Worm (Caenorhabditis elegans) whole organism, L4 larva: ENCODE results near the gene F21C10.9.

ENCODE experiments used
- T20F7.1 ChIP-seq: fragments of 200-800 bp; sonication (Bioruptor generic); optimal IDR thresholded peaks from 2 replicates; lab custom pipeline; 2018; ENCODE audit warnings: mild to moderate bottlenecking, missing genetic modification characterization, missing compliant biosample characterization
- Y105C5A.15 ChIP-seq: fragments of 200-800 bp; sonication (Bioruptor generic); IDR thresholded peaks from 2 replicates; pipeline ENCODE4 v1.3.6; 2022; ENCODE audit warnings: missing genetic modification characterization, missing compliant biosample characterization
- Y5F2A.4 ChIP-seq: fragments of 200-800 bp; sonication (Bioruptor generic); optimal IDR thresholded peaks from 2 replicates; lab custom pipeline; 2018; ENCODE audit warnings: mild to moderate bottlenecking, missing genetic modification characterization, missing compliant biosample characterization
- ZK546.5 ChIP-seq, 2 experiments: sonication (generic microtip); optimal IDR thresholded peaks; 2 replicates each; lab custom pipeline; 2017; ENCODE audit warnings: missing biosample characterization in 2 of 2, missing genetic modification characterization in 2 of 2
- ama-1 ChIP-seq: fragments of 150-350 bp; optimal IDR thresholded peaks from 2 replicates; lab custom pipeline; 2014; ENCODE audit warnings: inconsistent platforms, mixed read lengths
- ceh-28 ChIP-seq: fragments of 150-350 bp; optimal IDR thresholded peaks from 2 replicates; lab custom pipeline; 2014; ENCODE audit warnings: missing biosample characterization, missing genetic modification reagents, missing genetic modification characterization
- ceh-32 ChIP-seq: sonication (generic microtip); optimal IDR thresholded peaks from 2 replicates; lab custom pipeline; 2016; ENCODE audit warnings: mild to moderate bottlenecking, missing genetic modification characterization, missing compliant biosample characterization; ENCODE audit not compliant: poor library complexity
- ceh-44 ChIP-seq: fragments of 200-800 bp; sonication (Bioruptor generic); IDR thresholded peaks from 2 replicates; pipeline ENCODE4 v1.3.6; 2022; ENCODE audit warnings: missing genetic modification reagents, missing genetic modification characterization, missing compliant biosample characterization
- ceh-62 ChIP-seq: sonication (generic microtip); optimal IDR thresholded peaks from 2 replicates; lab custom pipeline; 2017; ENCODE audit warnings: missing biosample characterization, missing genetic modification characterization
- ceh-82 ChIP-seq: sonication (generic microtip); optimal IDR thresholded peaks from 2 replicates; lab custom pipeline; 2017; ENCODE audit warnings: missing biosample characterization, missing genetic modification characterization
- ctbp-1 ChIP-seq: fragments of 200-800 bp; sonication (Bioruptor generic); IDR thresholded peaks from 2 replicates; pipeline ENCODE4 v1.3.6; 2022; ENCODE audit warnings: missing genetic modification reagents, missing genetic modification characterization, missing compliant biosample characterization
- daf-16 ChIP-seq, 3 experiments: sonication (generic microtip); optimal IDR thresholded peaks; 2 replicates each; lab custom pipeline; 2016 to 2017; ENCODE audit warnings: missing genetic modification characterization in 3 of 3, missing genetic modification reagents in 3 of 3, mild to moderate bottlenecking in 2 of 3, missing compliant biosample characterization in 2 of 3, missing biosample characterization in 1 of 3, moderate library complexity in 1 of 3
- daf-19 ChIP-seq: fragments of 200-800 bp; sonication (Bioruptor generic); conservative IDR thresholded peaks from 2 replicates; pipeline ENCODE4 v1.3.6; 2022; ENCODE audit warnings: missing genetic modification characterization, missing compliant biosample characterization
- daf-8 ChIP-seq: fragments of 200-800 bp; sonication (Bioruptor generic); IDR thresholded peaks from 2 replicates; pipeline ENCODE4 v1.3.6; 2022; ENCODE audit warnings: missing genetic modification characterization, missing compliant biosample characterization
- dmd-9 ChIP-seq: fragments of 200-800 bp; sonication (Bioruptor generic); IDR thresholded peaks from 2 replicates; pipeline ENCODE4 v1.3.6; 2022; ENCODE audit warnings: missing genetic modification reagents, missing genetic modification characterization, missing compliant biosample characterization
- dpl-1 ChIP-seq: fragments of 150-350 bp; optimal IDR thresholded peaks from 2 replicates; lab custom pipeline; 2014; ENCODE audit warnings: missing biosample characterization, missing genetic modification reagents, missing genetic modification characterization
- duxl-1 ChIP-seq: sonication (generic microtip); optimal IDR thresholded peaks from 2 replicates; lab custom pipeline; 2016; ENCODE audit warnings: mild to moderate bottlenecking, missing genetic modification characterization, moderate library complexity, missing compliant biosample characterization; ENCODE audit not compliant: poor library complexity
- egl-27 ChIP-seq: sonication (generic microtip); optimal IDR thresholded peaks from 3 replicates; lab custom pipeline; 2017; ENCODE audit warnings: missing biosample characterization, missing genetic modification reagents, missing genetic modification characterization
- fos-1 ChIP-seq: fragments of 150-350 bp; optimal IDR thresholded peaks from 2 replicates; lab custom pipeline; 2014; ENCODE audit warnings: missing biosample characterization, missing genetic modification characterization
- gei-8 ChIP-seq: fragments of 200-800 bp; sonication (Bioruptor generic); optimal IDR thresholded peaks from 2 replicates; lab custom pipeline; 2018; ENCODE audit warnings: mild to moderate bottlenecking, missing genetic modification characterization, missing compliant biosample characterization
- hlh-30 ChIP-seq: sonication (generic microtip); optimal IDR thresholded peaks from 2 replicates; lab custom pipeline; 2017; ENCODE audit warnings: antibody characterized with exemption, mild to moderate bottlenecking, missing genetic modification characterization, missing compliant biosample characterization; ENCODE audit not compliant: insufficient read depth
- lim-7 ChIP-seq: fragments of 200-800 bp; sonication (Bioruptor generic); IDR thresholded peaks from 2 replicates; pipeline ENCODE4 v1.3.6; 2022; ENCODE audit warnings: missing genetic modification characterization, missing compliant biosample characterization
- lin-1 ChIP-seq: fragments of 200-800 bp; sonication (Bioruptor generic); IDR thresholded peaks from 2 replicates; pipeline ENCODE4 v1.3.6; 2022; ENCODE audit warnings: missing genetic modification reagents, missing genetic modification characterization, missing compliant biosample characterization
- lin-15B ChIP-seq: fragments of 150-350 bp; sonication (generic microtip); optimal IDR thresholded peaks from 3 replicates; lab custom pipeline; 2014; ENCODE audit warnings: missing biosample characterization, missing genetic modification characterization
- lin-29 ChIP-seq: fragments of 200-800 bp; sonication (Bioruptor generic); IDR thresholded peaks from 2 replicates; pipeline ENCODE4 v1.3.6; 2022; ENCODE audit warnings: missing genetic modification reagents, missing genetic modification characterization, missing compliant biosample characterization
- lin-39 ChIP-seq: fragments of 150-350 bp; optimal IDR thresholded peaks from 2 replicates; lab custom pipeline; 2014; ENCODE audit warnings: missing biosample characterization, missing genetic modification reagents, missing genetic modification characterization
- madf-5 ChIP-seq, 2 experiments: fragments of 200-800 bp; sonication (Bioruptor generic); IDR thresholded peaks; 2 replicates each; pipeline ENCODE4 v1.3.6; 2022; ENCODE audit warnings: missing compliant biosample characterization in 2 of 2, missing genetic modification characterization in 2 of 2
- mdl-1 ChIP-seq, 2 experiments: fragments of 150-350 bp in 1 of 2; sonication (generic microtip) in 1 of 2; optimal IDR thresholded peaks; 2 replicates each; lab custom pipeline; 2014 to 2017; ENCODE audit warnings: missing biosample characterization in 2 of 2, missing genetic modification characterization in 2 of 2
- mdt-29 ChIP-seq: fragments of 200-800 bp; sonication (Bioruptor generic); IDR thresholded peaks from 2 replicates; pipeline ENCODE4 v1.3.6; 2022; ENCODE audit warnings: missing genetic modification reagents, missing genetic modification characterization, missing compliant biosample characterization
- mep-1 ChIP-seq: fragments of 150-350 bp; sonication (generic microtip); optimal IDR thresholded peaks from 3 replicates; lab custom pipeline; 2014; ENCODE audit warnings: missing biosample characterization, missing genetic modification characterization
- nhr-11 ChIP-seq: fragments of 150-350 bp; optimal IDR thresholded peaks from 2 replicates; lab custom pipeline; 2014; ENCODE audit warnings: missing biosample characterization, missing genetic modification characterization
- nhr-25 ChIP-seq: sonication (generic microtip); optimal IDR thresholded peaks from 2 replicates; lab custom pipeline; 2017; ENCODE audit warnings: missing genetic modification characterization, mild to moderate bottlenecking, missing compliant biosample characterization, antibody characterized with exemption, moderate library complexity, borderline replicate concordance; ENCODE audit not compliant: insufficient read depth
- nhr-28 ChIP-seq: fragments of 150-350 bp; optimal IDR thresholded peaks from 2 replicates; lab custom pipeline; 2014; ENCODE audit warnings: missing biosample characterization, missing genetic modification characterization
- nhr-48 ChIP-seq: sonication (generic microtip); optimal IDR thresholded peaks from 2 replicates; lab custom pipeline; 2016; ENCODE audit warnings: mild to moderate bottlenecking, missing genetic modification characterization, missing compliant biosample characterization
- nhr-6 ChIP-seq: fragments of 150-350 bp; optimal IDR thresholded peaks from 2 replicates; lab custom pipeline; 2014; ENCODE audit warnings: missing biosample characterization, missing genetic modification characterization
- nhr-77 ChIP-seq: fragments of 150-350 bp; optimal IDR thresholded peaks from 2 replicates; lab custom pipeline; 2014; ENCODE audit warnings: missing biosample characterization, missing genetic modification characterization
- pha-4 ChIP-seq, 2 experiments: fragments of 150-350 bp in 1 of 2; fragments of 200-800 bp in 1 of 2; sonication (Bioruptor generic) in 1 of 2; IDR thresholded peaks in 1 of 2; optimal IDR thresholded peaks in 1 of 2; 2 replicates each; pipeline versions ENCODE4 v1.3.6 to Lab custom; 2014 to 2022; ENCODE audit warnings: missing genetic modification characterization in 2 of 2, missing genetic modification reagents in 2 of 2, missing biosample characterization in 1 of 2, missing compliant biosample characterization in 1 of 2
- php-3 ChIP-seq: fragments of 200-800 bp; sonication (Bioruptor generic); IDR thresholded peaks from 2 replicates; pipeline ENCODE4 v1.3.6; 2022; ENCODE audit warnings: missing genetic modification reagents, missing genetic modification characterization, missing compliant biosample characterization
- pqm-1 ChIP-seq: sonication (generic microtip); optimal IDR thresholded peaks from 2 replicates; lab custom pipeline; 2017; ENCODE audit warnings: missing biosample characterization, missing genetic modification characterization
- rbr-2 ChIP-seq: sonication (generic microtip); optimal IDR thresholded peaks from 2 replicates; lab custom pipeline; 2016; ENCODE audit warnings: missing genotype, missing genetic modification characterization, missing compliant biosample characterization
- set-16 ChIP-seq: fragments of 200-800 bp; sonication (Bioruptor generic); IDR thresholded peaks from 2 replicates; pipeline ENCODE4 v1.3.6; 2022; ENCODE audit warnings: missing genetic modification reagents, missing genetic modification characterization, missing compliant biosample characterization
- snpc-1.2 ChIP-seq: fragments of 200-800 bp; sonication (Bioruptor generic); IDR thresholded peaks from 2 replicates; pipeline ENCODE4 v1.3.6; 2022; ENCODE audit warnings: missing genetic modification reagents, missing genetic modification characterization, missing compliant biosample characterization
- snpc-4 ChIP-seq: fragments of 150-350 bp; optimal IDR thresholded peaks from 2 replicates; lab custom pipeline; 2014; ENCODE audit warnings: missing biosample characterization, missing genetic modification characterization
- spr-1 ChIP-seq: sonication (generic microtip); optimal IDR thresholded peaks from 2 replicates; lab custom pipeline; 2016; ENCODE audit warnings: mild to moderate bottlenecking, missing genetic modification characterization, missing compliant biosample characterization
- spr-3 ChIP-seq: fragments of 200-800 bp; sonication (Bioruptor generic); optimal IDR thresholded peaks from 2 replicates; lab custom pipeline; 2018; ENCODE audit warnings: mild to moderate bottlenecking, missing genetic modification characterization, missing compliant biosample characterization
- unc-39 ChIP-seq: sonication (generic microtip); optimal IDR thresholded peaks from 2 replicates; lab custom pipeline; 2017; ENCODE audit warnings: missing biosample characterization, missing genetic modification characterization
- unc-62 ChIP-seq, 3 experiments: fragments of 150-350 bp in 1 of 3; sonication (generic microtip); optimal IDR thresholded peaks in 2 of 3; peaks in 1 of 3; 1 replicate in 1 of 3; 2 replicates in 2 of 3; lab custom pipeline; 2014 to 2017; ENCODE audit warnings: missing biosample characterization in 3 of 3, missing genetic modification characterization in 3 of 3, missing genetic modification reagents in 3 of 3, missing genotype in 1 of 3
- vab-7 ChIP-seq: fragments of 200-800 bp; sonication (Bioruptor generic); IDR thresholded peaks from 2 replicates; pipeline ENCODE4 v1.3.6; 2022; ENCODE audit warnings: missing genetic modification reagents, missing genetic modification characterization, missing compliant biosample characterization
- zip-11 ChIP-seq: fragments of 200-800 bp; sonication (Bioruptor generic); IDR thresholded peaks from 2 replicates; pipeline ENCODE4 v1.3.6; 2022; ENCODE audit warnings: missing genetic modification characterization, missing compliant biosample characterization
- zip-2 ChIP-seq: fragments of 150-350 bp; optimal IDR thresholded peaks from 2 replicates; lab custom pipeline; 2014; ENCODE audit warnings: missing biosample characterization, missing genetic modification characterization

Gene F21C10.9

ce11 chrV:9079965-9080432 lies 18.5 kb downstream of the F21C10.9 start:
- TF ChIP-seq dmd-9 (GFP tag; lab: Robert Waterston, UW) = no peak
- TF ChIP-seq vab-7 (GFP tag; lab: Robert Waterston, UW) = no peak
- TF ChIP-seq set-16 = no peak
- TF ChIP-seq ceh-62 (tag; lab: Kevin White, UChicago) = no peak
- TF ChIP-seq ceh-28 (tag; lab: Kevin White, UChicago) = no peak
- no peak for TF ChIP-seq madf-5 (GFP tag; IDR thresholded peaks at IDR 0.05; lab: Robert Waterston, UW)
- no peak for TF ChIP-seq nhr-6 (tag; lab: Kevin White, UChicago)
- no peak for TF ChIP-seq ZK546.5 (tag; optimal IDR thresholded peaks at IDR 0.05; lab: Kevin White, UChicago)
- TF ChIP-seq nhr-77 = peak; percentile 56
- TF ChIP-seq spr-1 (tag; lab: Kevin White, UChicago) = no peak
- peak; percentile 76 for TF ChIP-seq gei-8
- TF ChIP-seq fos-1 (tag; lab: Kevin White, UChicago) = no peak
- peak; percentile 62 for TF ChIP-seq mdt-29 (GFP tag; lab: Robert Waterston, UW)
- TF ChIP-seq mdl-1 (tag; optimal IDR thresholded peaks at IDR 0.05; lab: Kevin White, UChicago) = peak in 1 of 2 experiments; percentile 51
- no peak for TF ChIP-seq dpl-1 (GFP tag; lab: Kevin White, UChicago)
- TF ChIP-seq nhr-28 (tag; lab: Kevin White, UChicago) = peak; percentile 63
- TF ChIP-seq T20F7.1 = peak; percentile 42
- no peak for TF ChIP-seq rbr-2 (tag; lab: Kevin White, UChicago)
- peak; percentile 72 for TF ChIP-seq pqm-1 (tag; lab: Kevin White, UChicago)
- no peak for TF ChIP-seq daf-8
- TF ChIP-seq lin-15B = no peak
- TF ChIP-seq nhr-11 (tag; lab: Kevin White, UChicago) = no peak
- TF ChIP-seq unc-62 (GFP tag; optimal IDR thresholded peaks at IDR 0.05 in 1 of 2; lab: Kevin White, UChicago) = peak in 1 of 2 experiments; percentile 53
- TF ChIP-seq unc-62 (tag; optimal IDR thresholded peaks at IDR 0.05; lab: Kevin White, UChicago) = no peak
- no peak for TF ChIP-seq daf-19 (GFP tag; lab: Robert Waterston, UW)
- TF ChIP-seq zip-11 = no peak
- TF ChIP-seq Y5F2A.4 = no peak
- TF ChIP-seq lin-29 (GFP tag; lab: Robert Waterston, UW) = no peak
- no peak for TF ChIP-seq duxl-1
- TF ChIP-seq ama-1 (lab: Kevin White, UChicago) = no peak
- peak in 1 of 2 experiments; percentile 79 for TF ChIP-seq daf-16 (GFP tag; optimal IDR thresholded peaks at IDR 0.05; lab: Kevin White, UChicago)
- TF ChIP-seq daf-16 (tag; optimal IDR thresholded peaks at IDR 0.05; lab: Kevin White, UChicago) = peak; percentile 78
- no peak for TF ChIP-seq egl-27
- TF ChIP-seq lin-39 (tag; lab: Kevin White, UChicago) = no peak
- peak; percentile 93 for TF ChIP-seq nhr-48 (tag; lab: Kevin White, UChicago)
- peak; percentile 71 for TF ChIP-seq pha-4 (GFP tag; IDR thresholded peaks at IDR 0.05; lab: Robert Waterston, UW)
- no peak for TF ChIP-seq pha-4 (tag; optimal IDR thresholded peaks at IDR 0.05; lab: Kevin White, UChicago)
- TF ChIP-seq ceh-82 (tag; lab: Kevin White, UChicago) = no peak
- no peak for TF ChIP-seq zip-2
- TF ChIP-seq snpc-4 (tag; lab: Kevin White, UChicago) = no peak
- no peak for TF ChIP-seq ctbp-1 (GFP tag; lab: Robert Waterston, UW)
- no peak for TF ChIP-seq lim-7 (GFP tag; lab: Robert Waterston, UW)
- no peak for TF ChIP-seq ceh-32
- TF ChIP-seq lin-1 (GFP tag; lab: Robert Waterston, UW) = 0 out of 2 replicates have a peak, but pooled peaks have one; percentile 37
- TF ChIP-seq hlh-30 (tag; lab: Kevin White, UChicago) = peak; percentile 73
- no peak for TF ChIP-seq ceh-44 (GFP tag; lab: Robert Waterston, UW)
- peak; percentile 50 for TF ChIP-seq mep-1 (tag; lab: Kevin White, UChicago)
- TF ChIP-seq spr-3 (GFP tag; lab: Kevin White, UChicago) = no peak
- no peak for TF ChIP-seq nhr-25 (tag; lab: Kevin White, UChicago)
- no peak for TF ChIP-seq php-3
- TF ChIP-seq Y105C5A.15 (GFP tag; lab: Robert Waterston, UW) = no peak
- TF ChIP-seq snpc-1.2 (GFP tag; lab: Robert Waterston, UW) = no peak
- no peak for TF ChIP-seq unc-39 (tag; lab: Kevin White, UChicago)
